Worm (Caenorhabditis elegans) whole organism, late embryonic: ENCODE data around the gene F49E12.8.

Source experiments
- C08G9.2 ChIP-seq: sonication (generic microtip); optimal IDR thresholded peaks from 2 replicates; lab custom pipeline; 2016; ENCODE audit warnings: mild to moderate bottlenecking, missing genetic modification characterization, moderate library complexity, missing compliant biosample characterization
- F13H6.1 ChIP-seq: sonication (generic microtip); optimal IDR thresholded peaks from 2 replicates; lab custom pipeline; 2016; ENCODE audit warnings: missing genetic modification characterization, missing compliant biosample characterization
- T23F11.4 ChIP-seq: fragments of 200-800 bp; sonication (Bioruptor generic); optimal IDR thresholded peaks from 2 replicates; lab custom pipeline; 2018; ENCODE audit warnings: mild to moderate bottlenecking, missing genetic modification characterization, missing compliant biosample characterization
- Y22D7AL.16 ChIP-seq: sonication (generic microtip); optimal IDR thresholded peaks from 2 replicates; lab custom pipeline; 2016; ENCODE audit warnings: missing genetic modification characterization, missing compliant biosample characterization
- ahr-1 ChIP-seq: sonication (generic microtip); optimal IDR thresholded peaks from 2 replicates; lab custom pipeline; 2016; ENCODE audit warnings: missing genetic modification characterization, missing compliant biosample characterization
- ama-1 ChIP-seq: fragments of 150-350 bp; optimal IDR thresholded peaks from 2 replicates; lab custom pipeline; 2014
- ceh-18 ChIP-seq: sonication (generic microtip); optimal IDR thresholded peaks from 2 replicates; lab custom pipeline; 2016; ENCODE audit warnings: missing genetic modification characterization, missing compliant biosample characterization
- ceh-19 ChIP-seq: fragments of 200-800 bp; sonication (Bioruptor generic); optimal IDR thresholded peaks from 2 replicates; lab custom pipeline; 2018; ENCODE audit warnings: mild to moderate bottlenecking, missing genetic modification characterization, missing compliant biosample characterization
- ceh-22 ChIP-seq: sonication (generic microtip); optimal IDR thresholded peaks from 2 replicates; lab custom pipeline; 2017; ENCODE audit warnings: missing biosample characterization, missing genetic modification characterization
- ceh-24 ChIP-seq: sonication (generic microtip); optimal IDR thresholded peaks from 2 replicates; lab custom pipeline; 2016; ENCODE audit warnings: mild to moderate bottlenecking, missing genetic modification characterization, missing compliant biosample characterization
- ceh-31 ChIP-seq: sonication (generic microtip); optimal IDR thresholded peaks from 2 replicates; lab custom pipeline; 2016; ENCODE audit warnings: missing genetic modification characterization, missing compliant biosample characterization
- ceh-34 ChIP-seq: sonication (generic microtip); optimal IDR thresholded peaks from 2 replicates; lab custom pipeline; 2016; ENCODE audit warnings: mild to moderate bottlenecking, missing genetic modification characterization, missing compliant biosample characterization
- ceh-45 ChIP-seq: fragments of 200-800 bp; sonication (Bioruptor generic); IDR thresholded peaks from 2 replicates; pipeline ENCODE4 v1.3.6; 2022; ENCODE audit warnings: missing genetic modification reagents, missing genetic modification characterization, missing compliant biosample characterization
- ceh-48 ChIP-seq: sonication (generic microtip); optimal IDR thresholded peaks from 2 replicates; lab custom pipeline; 2016; ENCODE audit warnings: missing genetic modification characterization, inconsistent platforms, missing compliant biosample characterization
- ceh-9 ChIP-seq: sonication (generic microtip); optimal IDR thresholded peaks from 2 replicates; lab custom pipeline; 2016; ENCODE audit warnings: mild to moderate bottlenecking, missing genetic modification characterization, inconsistent platforms, missing compliant biosample characterization
- dmd-4 ChIP-seq: sonication (generic microtip); optimal IDR thresholded peaks from 2 replicates; lab custom pipeline; 2016; ENCODE audit warnings: borderline replicate concordance, missing genetic modification characterization, missing compliant biosample characterization
- elt-4 ChIP-seq: sonication (generic microtip); optimal IDR thresholded peaks from 2 replicates; lab custom pipeline; 2016; ENCODE audit warnings: missing genetic modification characterization, missing compliant biosample characterization
- ets-4 ChIP-seq: sonication (generic microtip); optimal IDR thresholded peaks from 2 replicates; lab custom pipeline; 2016; ENCODE audit warnings: missing genetic modification characterization, missing compliant biosample characterization
- fax-1 ChIP-seq: sonication (generic microtip); optimal IDR thresholded peaks from 2 replicates; lab custom pipeline; 2016; ENCODE audit warnings: missing genotype, missing genetic modification characterization, missing compliant biosample characterization
- fkh-10 ChIP-seq: fragments of 150-350 bp; optimal IDR thresholded peaks from 2 replicates; lab custom pipeline; 2014; ENCODE audit warnings: missing biosample characterization, missing genetic modification reagents, missing genetic modification characterization
- fkh-6 ChIP-seq: sonication (generic microtip); optimal IDR thresholded peaks from 2 replicates; lab custom pipeline; 2016; ENCODE audit warnings: missing genetic modification characterization, missing compliant biosample characterization
- hlh-13 ChIP-seq: fragments of 200-800 bp; sonication (Bioruptor generic); optimal IDR thresholded peaks from 2 replicates; lab custom pipeline; 2018; ENCODE audit warnings: mild to moderate bottlenecking, missing genetic modification characterization, missing compliant biosample characterization
- hlh-15 ChIP-seq: sonication (generic microtip); optimal IDR thresholded peaks from 2 replicates; lab custom pipeline; 2016; ENCODE audit warnings: missing genetic modification characterization, missing compliant biosample characterization
- hlh-30 ChIP-seq: sonication (generic microtip); optimal IDR thresholded peaks from 2 replicates; lab custom pipeline; 2017; ENCODE audit warnings: antibody characterized with exemption, missing genetic modification characterization, missing compliant biosample characterization; ENCODE audit not compliant: insufficient read depth
- lin-11 ChIP-seq: fragments of 200-800 bp; sonication (Bioruptor generic); optimal IDR thresholded peaks from 2 replicates; lab custom pipeline; 2018; ENCODE audit warnings: mild to moderate bottlenecking, missing genetic modification characterization, missing compliant biosample characterization
- mec-3 ChIP-seq: sonication (generic microtip); optimal IDR thresholded peaks from 2 replicates; lab custom pipeline; 2016; ENCODE audit warnings: borderline replicate concordance, missing genetic modification characterization, missing compliant biosample characterization
- nhr-11 ChIP-seq: fragments of 150-350 bp; optimal IDR thresholded peaks from 2 replicates; lab custom pipeline; 2014; ENCODE audit warnings: missing biosample characterization, missing genetic modification characterization
- npax-4 ChIP-seq: sonication (generic microtip); optimal IDR thresholded peaks from 2 replicates; lab custom pipeline; 2016; ENCODE audit warnings: missing genetic modification characterization, missing compliant biosample characterization
- odd-2 ChIP-seq: sonication (generic microtip); optimal IDR thresholded peaks from 2 replicates; lab custom pipeline; 2017; ENCODE audit warnings: antibody characterized with exemption, mild to moderate bottlenecking, missing genetic modification characterization, missing compliant biosample characterization
- pag-3 ChIP-seq: sonication (generic microtip); optimal IDR thresholded peaks from 2 replicates; lab custom pipeline; 2016; ENCODE audit warnings: missing compliant biosample characterization, missing genetic modification characterization, borderline replicate concordance
- pax-1 ChIP-seq: fragments of 150-350 bp; optimal IDR thresholded peaks from 2 replicates; lab custom pipeline; 2014; ENCODE audit warnings: missing biosample characterization, missing genetic modification characterization
- pha-4 ChIP-seq: fragments of 150-350 bp; optimal IDR thresholded peaks from 2 replicates; lab custom pipeline; 2018; ENCODE audit warnings: missing biosample characterization, missing genetic modification reagents, missing genetic modification characterization
- pqm-1 ChIP-seq: sonication (generic microtip); optimal IDR thresholded peaks from 2 replicates; lab custom pipeline; 2016; ENCODE audit warnings: missing genetic modification characterization, missing compliant biosample characterization
- rnt-1 ChIP-seq: sonication (generic microtip); optimal IDR thresholded peaks from 2 replicates; lab custom pipeline; 2016; ENCODE audit warnings: missing genetic modification characterization, missing compliant biosample characterization
- sdc-2 ChIP-seq: sonication (generic microtip); optimal IDR thresholded peaks from 2 replicates; lab custom pipeline; 2016; ENCODE audit warnings: missing genotype, missing genetic modification characterization, missing compliant biosample characterization
- sox-2 ChIP-seq: fragments of 200-800 bp; sonication (Bioruptor generic); IDR thresholded peaks from 2 replicates; pipeline ENCODE4 v1.3.6; 2022; ENCODE audit warnings: missing genetic modification reagents, missing genetic modification characterization, missing compliant biosample characterization
- syd-9 ChIP-seq: sonication (generic microtip); optimal IDR thresholded peaks from 2 replicates; lab custom pipeline; 2016; ENCODE audit warnings: mild to moderate bottlenecking, missing genetic modification characterization, moderate library complexity, missing compliant biosample characterization
- ttx-3 ChIP-seq: sonication (generic microtip); optimal IDR thresholded peaks from 2 replicates; lab custom pipeline; 2016; ENCODE audit warnings: missing genetic modification reagents, missing genetic modification characterization, missing compliant biosample characterization
- unc-3 ChIP-seq, 2 experiments: fragments of 200-800 bp in 1 of 2; sonication (Bioruptor generic) in 1 of 2; sonication (generic microtip) in 1 of 2; conservative IDR thresholded peaks in 1 of 2; optimal IDR thresholded peaks in 1 of 2; 2 replicates each; pipeline versions ENCODE4 v1.3.6 to Lab custom; 2016 to 2022; ENCODE audit warnings: missing compliant biosample characterization in 2 of 2, missing genetic modification characterization in 2 of 2, missing genetic modification reagents in 1 of 2
- unc-55 ChIP-seq: sonication (generic microtip); optimal IDR thresholded peaks from 2 replicates; lab custom pipeline; 2017; ENCODE audit warnings: missing biosample characterization, missing genetic modification reagents, missing genetic modification characterization
- zip-5 ChIP-seq: sonication (generic microtip); optimal IDR thresholded peaks from 2 replicates; lab custom pipeline; 2016; ENCODE audit warnings: missing genetic modification characterization, missing compliant biosample characterization

The F49E12.8 gene

ce11 chrII:8380188-8380587, 13.9 kb downstream of the F49E12.8 start:
- TF ChIP-seq ceh-34 (tag; lab: Kevin White, UChicago) (no peak), T23F11.4 (GFP tag; lab: Kevin White, UChicago) (no peak), fax-1 (tag; lab: Kevin White, UChicago) (no peak), pha-4 (tag; lab: Kevin White, UChicago) (no peak), ceh-19 (GFP tag; lab: Kevin White, UChicago) (no peak), hlh-15 (tag; lab: Kevin White, UChicago) (no peak), rnt-1 (no peak), dmd-4 (tag; lab: Kevin White, UChicago) (no peak), ama-1 (lab: Kevin White, UChicago) (no peak), hlh-13 (no peak), F13H6.1 (tag; lab: Kevin White, UChicago) (no peak)

DNA sequence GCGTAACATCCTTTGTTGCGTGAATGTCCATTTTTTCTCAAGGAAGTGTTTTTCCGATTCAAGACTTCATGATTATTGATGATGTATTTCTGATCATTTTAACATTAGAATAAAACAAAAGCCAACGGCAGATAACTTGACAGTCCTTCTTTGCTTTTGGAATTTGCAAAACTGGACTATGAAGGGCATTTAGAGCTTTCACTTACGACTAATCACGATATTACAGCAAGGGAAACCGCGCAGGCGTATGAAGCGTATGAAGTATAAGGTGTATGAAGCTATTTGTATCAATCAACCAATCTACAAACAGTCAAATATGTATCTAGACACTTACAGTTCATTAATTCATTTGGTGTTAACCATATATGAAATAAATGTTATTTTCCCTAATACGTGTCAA, 16.4 kb downstream of the F49E12.8 start:
- no peak for TF ChIP-seq zip-5 (tag; lab: Kevin White, UChicago)
- TF ChIP-seq pqm-1 (tag; lab: Kevin White, UChicago) = no peak
- TF ChIP-seq sox-2 = no peak
- no peak for TF ChIP-seq ahr-1 (tag; lab: Kevin White, UChicago)
- no peak for TF ChIP-seq F13H6.1 (tag; lab: Kevin White, UChicago)
- no peak for TF ChIP-seq ceh-31
- TF ChIP-seq ets-4 = no peak
- no peak for TF ChIP-seq ceh-22 (tag; lab: Kevin White, UChicago)
- TF ChIP-seq odd-2 (tag; lab: Kevin White, UChicago) = no peak
- TF ChIP-seq ceh-45 (GFP tag; lab: Robert Waterston, UW) = no peak
- no peak for TF ChIP-seq rnt-1
- TF ChIP-seq ama-1 (lab: Kevin White, UChicago) = no peak
- no peak for TF ChIP-seq ceh-18
- no peak for TF ChIP-seq mec-3
- TF ChIP-seq fax-1 (tag; lab: Kevin White, UChicago) = no peak

DNA sequence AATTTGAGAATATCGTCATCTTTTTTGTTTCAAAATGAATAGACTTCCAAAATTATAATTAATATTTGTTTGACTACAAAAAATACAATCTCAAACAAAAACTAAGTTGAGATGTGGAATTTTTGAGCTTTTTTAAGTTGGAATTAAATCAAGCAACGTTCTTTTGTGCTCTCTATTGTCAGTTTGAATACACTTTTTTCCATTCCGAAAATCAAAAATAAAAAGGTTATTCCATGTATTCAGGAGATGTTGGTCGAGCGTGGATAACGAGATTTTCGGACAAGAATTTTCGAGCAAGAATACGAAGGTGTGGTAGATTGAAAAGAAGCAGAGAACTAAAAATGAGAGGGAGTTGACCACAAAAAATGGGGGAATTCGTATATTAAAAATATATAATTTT, 23.9 kb downstream of the F49E12.8 start:
- no peak for TF ChIP-seq ceh-18
- no peak for TF ChIP-seq syd-9 (tag; lab: Kevin White, UChicago)
- TF ChIP-seq C08G9.2 (tag; lab: Kevin White, UChicago) = no peak

DNA sequence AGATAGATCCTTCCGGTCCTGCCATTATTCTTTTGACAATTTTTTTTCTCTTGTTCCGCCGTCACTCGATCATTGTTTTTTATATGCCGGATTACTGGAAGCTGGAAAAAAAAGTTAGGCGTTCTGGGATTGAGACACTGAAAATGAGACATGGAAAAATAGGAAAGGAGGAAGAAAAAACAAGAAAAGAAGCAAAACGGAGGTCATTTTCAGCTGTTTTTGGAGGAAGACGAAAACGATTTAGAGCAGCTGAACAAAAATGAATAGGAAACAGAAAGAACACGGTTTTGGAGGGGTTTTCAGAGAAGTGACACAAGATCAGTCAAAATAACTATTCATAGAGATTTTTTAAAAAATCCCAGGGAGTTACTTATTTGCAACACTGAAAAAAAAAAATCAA, 25.0 kb downstream of the F49E12.8 start, which contains the start of gene amt-3:
Gene amt-3, minus strand, starts transcription at position 101 of the 400 bp plus-strand sequence.
- TF ChIP-seq ama-1 (lab: Kevin White, UChicago) (no peak), ttx-3 (tag; lab: Kevin White, UChicago) (no peak), hlh-30 (tag; lab: Kevin White, UChicago) (no peak), dmd-4 (tag; lab: Kevin White, UChicago) (no peak), unc-3 (GFP tag; conservative IDR thresholded peaks at IDR 0.05; lab: Robert Waterston, UW) (no peak), unc-3 (tag; optimal IDR thresholded peaks at IDR 0.05; lab: Kevin White, UChicago) (no peak), fkh-6 (tag; lab: Kevin White, UChicago) (no peak), npax-4 (tag; lab: Kevin White, UChicago) (no peak), Y22D7AL.16 (tag; lab: Kevin White, UChicago) (no peak), pha-4 (tag; lab: Kevin White, UChicago) (no peak), syd-9 (tag; lab: Kevin White, UChicago) (no peak), C08G9.2 (tag; lab: Kevin White, UChicago) (no peak), F13H6.1 (tag; lab: Kevin White, UChicago) (no peak), pag-3 (tag; lab: Kevin White, UChicago) (no peak), sdc-2 (tag; lab: Kevin White, UChicago) (no peak), nhr-11 (tag; lab: Kevin White, UChicago) (no peak)

DNA sequence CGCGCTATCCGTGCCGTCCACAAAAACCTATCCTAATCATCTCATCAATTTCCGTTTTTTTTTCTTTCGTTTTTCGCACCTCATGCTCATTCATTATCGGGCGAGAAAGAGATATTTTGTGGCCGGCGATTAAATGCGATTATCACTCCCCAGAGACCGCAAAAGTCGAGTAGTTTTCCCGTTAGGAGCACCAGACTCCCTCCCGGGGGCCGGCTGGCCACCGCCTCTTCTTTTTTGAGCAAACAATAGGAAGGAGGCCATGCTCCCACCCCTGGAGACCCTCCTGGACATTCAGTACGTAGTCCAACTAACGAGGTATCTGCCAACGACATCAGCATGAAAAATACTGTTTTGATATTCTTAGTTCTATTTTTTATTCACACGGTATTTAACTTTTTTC, 33.7 kb downstream of the F49E12.8 start, which contains the start of gene M195.2:
Gene M195.2, plus strand, starts transcription at position 301 of the 400 bp plus-strand sequence.
- TF ChIP-seq ceh-48 (tag; lab: Kevin White, UChicago) (no peak), pax-1 (tag; lab: Kevin White, UChicago) (no peak), ets-4 (no peak), ceh-18 (no peak), syd-9 (tag; lab: Kevin White, UChicago) (no peak), sdc-2 (tag; lab: Kevin White, UChicago) (no peak), ceh-31 (no peak), pha-4 (tag; lab: Kevin White, UChicago) (no peak), ceh-24 (no peak), lin-11 (tag; lab: Kevin White, UChicago) (no peak), unc-55 (GFP tag; lab: Kevin White, UChicago) (no peak), ceh-9 (no peak), elt-4 (tag; lab: Kevin White, UChicago) (no peak), ama-1 (lab: Kevin White, UChicago) (no peak), C08G9.2 (tag; lab: Kevin White, UChicago) (no peak), rnt-1 (no peak), zip-5 (tag; lab: Kevin White, UChicago) (no peak), npax-4 (tag; lab: Kevin White, UChicago) (no peak), fkh-10 (no peak), Y22D7AL.16 (tag; lab: Kevin White, UChicago) (no peak)
